Worm (Caenorhabditis elegans) whole organism, midembryonic: Measurements from ENCODE around the gene rbm-25.

Experiments used
- flt-1 ChIP-seq: fragments of 200-800 bp; sonication (Bioruptor generic); IDR thresholded peaks from 2 replicates; pipeline ENCODE4 v1.3.6; 2022; ENCODE audit warnings: missing genetic modification characterization, missing compliant biosample characterization
- klf-2 ChIP-seq: fragments of 200-800 bp; sonication (Bioruptor generic); conservative IDR thresholded peaks from 2 replicates; pipeline ENCODE4 v1.3.6; 2022; ENCODE audit warnings: missing genetic modification reagents, missing genetic modification characterization, missing compliant biosample characterization
- med-1 ChIP-seq: sonication (generic microtip); optimal IDR thresholded peaks from 2 replicates; lab custom pipeline; 2017; ENCODE audit warnings: missing genetic modification characterization, mild to moderate bottlenecking, missing compliant biosample characterization, antibody characterized with exemption, missing genetic modification reagents; ENCODE audit not compliant: insufficient read depth
- ref-1 ChIP-seq: fragments of 200-800 bp; sonication (Bioruptor generic); conservative IDR thresholded peaks from 2 replicates; pipeline ENCODE4 v1.3.6; 2022; ENCODE audit warnings: missing genetic modification reagents, missing genetic modification characterization, missing compliant biosample characterization
- tab-1 ChIP-seq: fragments of 200-800 bp; sonication (Bioruptor generic); IDR thresholded peaks from 2 replicates; pipeline ENCODE4 v1.3.6; 2022; ENCODE audit warnings: missing genetic modification characterization, missing compliant biosample characterization
- ztf-29 ChIP-seq: fragments of 200-800 bp; sonication (Bioruptor generic); IDR thresholded peaks from 2 replicates; pipeline ENCODE4 v1.3.6; 2022; ENCODE audit warnings: missing genetic modification reagents, missing genetic modification characterization, missing compliant biosample characterization

- TF ChIP-seq med-1 (no peak), tab-1 (no peak), ref-1 (no peak), flt-1 (GFP tag; lab: Robert Waterston, UW) (no peak), klf-2 (GFP tag; lab: Robert Waterston, UW) (no peak), ztf-29 (no peak)
Measured at ce11 chrV:12517148-12517547, 19.1 kb downstream of the rbm-25 start, which contains the start of gene cal-1.
